Worm (Caenorhabditis elegans): Measurements from ENCODE around the gene gnrr-5.

DNA sequence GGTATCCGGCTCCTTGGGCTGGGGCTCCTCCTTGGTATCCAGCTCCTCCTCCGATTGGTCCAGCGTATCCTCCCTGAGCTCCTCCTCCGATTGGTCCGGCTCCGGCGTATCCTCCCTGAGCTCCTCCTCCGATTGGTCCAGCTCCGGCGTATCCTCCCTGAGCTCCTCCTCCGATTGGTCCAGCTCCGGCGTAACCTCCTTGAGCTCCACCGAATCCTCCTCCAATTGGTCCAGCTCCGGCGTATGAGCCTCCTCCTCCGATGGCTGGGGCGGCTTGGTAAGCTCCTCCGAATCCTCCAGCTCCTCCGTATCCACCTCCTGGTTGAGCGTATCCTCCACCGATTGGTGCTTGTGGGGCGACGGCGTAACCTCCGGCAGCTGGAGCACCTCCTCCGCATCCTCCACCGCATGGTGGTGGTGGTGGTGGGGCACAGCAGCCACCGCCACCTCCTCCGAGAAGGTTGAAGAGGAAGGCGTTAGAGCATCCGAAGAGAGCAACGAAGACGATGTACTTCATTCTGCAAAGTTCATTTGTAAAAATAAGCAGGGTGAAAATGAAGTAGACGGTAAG, 19.0 kb downstream of the gnrr-5 start, which contains the start of gene Y47D7A.13:
- TF ChIP-seq bed-3 (GFP tag; optimal IDR thresholded peaks at IDR 0.05), result no peak
- no peak for TF ChIP-seq lsy-2 (tag; optimal IDR thresholded peaks at IDR 0.05)
- TF ChIP-seq unc-39 (tag; optimal IDR thresholded peaks at IDR 0.05), result no peak
- TF ChIP-seq nhr-28 (tag; optimal IDR thresholded peaks at IDR 0.05), result no peak
- no peak for TF ChIP-seq ceh-83 (GFP tag; optimal IDR thresholded peaks at IDR 0.05)
- no peak for TF ChIP-seq nhr-12 (tag; optimal IDR thresholded peaks at IDR 0.05)
- no peak for TF ChIP-seq ceh-43 (GFP tag; optimal IDR thresholded peaks at IDR 0.05)
- no peak for TF ChIP-seq pha-4 (tag; optimal IDR thresholded peaks at IDR 0.05)
- no peak for TF ChIP-seq elt-3 (tag; optimal IDR thresholded peaks at IDR 0.05)
- TF ChIP-seq cnd-1 (tag; optimal IDR thresholded peaks at IDR 0.05), result no peak
- TF ChIP-seq mab-5 (tag; optimal IDR thresholded peaks at IDR 0.05), result no peak
- TF ChIP-seq ztf-11 (tag; optimal IDR thresholded peaks at IDR 0.05), result no peak
- no peak for TF ChIP-seq unc-62 (GFP tag; optimal IDR thresholded peaks at IDR 0.05)

Data from whole organism, mixed stage, embryonic.